Worm (Caenorhabditis elegans) whole organism, mixed stage, embryonic: ENCODE results near the gene C50F4.10.

Source experiments
- M03D4.4 ChIP-seq: sonication (generic microtip); optimal IDR thresholded peaks from 2 replicates; lab custom pipeline; 2017; ENCODE audit warnings: mild to moderate bottlenecking, missing genetic modification characterization, missing compliant biosample characterization
- bed-3 ChIP-seq: fragments of 200-800 bp; sonication (Bioruptor generic); optimal IDR thresholded peaks from 3 replicates; lab custom pipeline; 2018; ENCODE audit warnings: mild to moderate bottlenecking, missing genetic modification characterization, moderate library complexity, missing compliant biosample characterization
- blmp-1 ChIP-seq: fragments of 150-350 bp; optimal IDR thresholded peaks from 2 replicates; lab custom pipeline; 2014; ENCODE audit warnings: missing biosample characterization, missing genetic modification characterization
- ceh-39 ChIP-seq: fragments of 150-350 bp; optimal IDR thresholded peaks from 2 replicates; lab custom pipeline; 2014; ENCODE audit warnings: missing biosample characterization, missing genetic modification characterization
- ceh-43 ChIP-seq: fragments of 200-800 bp; sonication (Bioruptor generic); optimal IDR thresholded peaks from 2 replicates; lab custom pipeline; 2018; ENCODE audit warnings: mild to moderate bottlenecking, missing genetic modification characterization, moderate library complexity, missing compliant biosample characterization
- ceh-83 ChIP-seq: fragments of 200-800 bp; sonication (Bioruptor generic); optimal IDR thresholded peaks from 2 replicates; lab custom pipeline; 2018; ENCODE audit warnings: mild to moderate bottlenecking, missing genetic modification characterization, missing compliant biosample characterization
- ces-1 ChIP-seq: fragments of 150-350 bp; optimal IDR thresholded peaks from 2 replicates; lab custom pipeline; 2014; ENCODE audit warnings: missing biosample characterization, missing genetic modification reagents, missing genetic modification characterization
- cnd-1 ChIP-seq: fragments of 200-800 bp; sonication (Bioruptor generic); optimal IDR thresholded peaks from 2 replicates; lab custom pipeline; 2018; ENCODE audit warnings: mild to moderate bottlenecking, missing genetic modification characterization, missing compliant biosample characterization
- drap-1 ChIP-seq: fragments of 200-800 bp; sonication (Bioruptor generic); optimal IDR thresholded peaks from 3 replicates; lab custom pipeline; 2018; ENCODE audit warnings: mild to moderate bottlenecking, missing genetic modification characterization, missing compliant biosample characterization
- elt-1 ChIP-seq: sonication (generic microtip); optimal IDR thresholded peaks from 2 replicates; lab custom pipeline; 2017; ENCODE audit warnings: missing genetic modification characterization, mild to moderate bottlenecking, missing compliant biosample characterization, antibody characterized with exemption, moderate library complexity, borderline replicate concordance; ENCODE audit not compliant: insufficient read depth
- elt-3 ChIP-seq: fragments of 150-350 bp; optimal IDR thresholded peaks from 2 replicates; lab custom pipeline; 2014; ENCODE audit warnings: missing biosample characterization, missing genetic modification characterization
- flh-1 ChIP-seq: fragments of 200-800 bp; sonication (Bioruptor generic); optimal IDR thresholded peaks from 2 replicates; lab custom pipeline; 2018; ENCODE audit warnings: mild to moderate bottlenecking, missing genetic modification characterization, moderate library complexity, missing compliant biosample characterization
- ham-2 ChIP-seq: fragments of 200-800 bp; sonication (Bioruptor generic); optimal IDR thresholded peaks from 2 replicates; lab custom pipeline; 2018; ENCODE audit warnings: mild to moderate bottlenecking, missing genetic modification characterization, missing compliant biosample characterization
- hlh-1 ChIP-seq: fragments of 150-350 bp; optimal IDR thresholded peaks from 2 replicates; lab custom pipeline; 2014; ENCODE audit warnings: missing biosample characterization, missing genetic modification reagents, missing genetic modification characterization
- lin-13 ChIP-seq: fragments of 150-350 bp; optimal IDR thresholded peaks from 2 replicates; lab custom pipeline; 2014; ENCODE audit warnings: missing biosample characterization, missing genetic modification characterization
- lin-32 ChIP-seq: fragments of 200-800 bp; sonication (Bioruptor generic); optimal IDR thresholded peaks from 2 replicates; lab custom pipeline; 2018; ENCODE audit warnings: mild to moderate bottlenecking, missing genetic modification characterization, missing compliant biosample characterization
- lsy-2 ChIP-seq: fragments of 150-350 bp; optimal IDR thresholded peaks from 2 replicates; lab custom pipeline; 2014; ENCODE audit warnings: missing biosample characterization, missing genetic modification characterization
- mab-5 ChIP-seq: fragments of 150-350 bp; optimal IDR thresholded peaks from 2 replicates; lab custom pipeline; 2014; ENCODE audit warnings: missing biosample characterization, missing genetic modification characterization
- mep-1 ChIP-seq: fragments of 150-350 bp; optimal IDR thresholded peaks from 2 replicates; lab custom pipeline; 2017; ENCODE audit warnings: missing biosample characterization, missing genetic modification reagents, missing genetic modification characterization, inconsistent platforms
- mls-2 ChIP-seq: sonication (generic microtip); optimal IDR thresholded peaks from 2 replicates; lab custom pipeline; 2016; ENCODE audit warnings: mild to moderate bottlenecking, missing genetic modification characterization, moderate library complexity, missing compliant biosample characterization
- nhr-12 ChIP-seq: fragments of 150-350 bp; optimal IDR thresholded peaks from 2 replicates; lab custom pipeline; 2014; ENCODE audit warnings: missing biosample characterization, missing genetic modification characterization
- nhr-2 ChIP-seq: fragments of 150-350 bp; optimal IDR thresholded peaks from 2 replicates; lab custom pipeline; 2014; ENCODE audit warnings: missing biosample characterization, missing genetic modification characterization
- nhr-237 ChIP-seq: fragments of 150-350 bp; optimal IDR thresholded peaks from 2 replicates; lab custom pipeline; 2014; ENCODE audit warnings: missing biosample characterization, missing genetic modification characterization
- nhr-28 ChIP-seq: fragments of 150-350 bp; optimal IDR thresholded peaks from 2 replicates; lab custom pipeline; 2014; ENCODE audit warnings: missing biosample characterization, missing genetic modification characterization
- nhr-76 ChIP-seq: sonication (generic microtip); optimal IDR thresholded peaks from 2 replicates; lab custom pipeline; 2017; ENCODE audit warnings: missing biosample characterization, missing genetic modification characterization
- pha-4 ChIP-seq: fragments of 150-350 bp; optimal IDR thresholded peaks from 2 replicates; lab custom pipeline; 2018; ENCODE audit warnings: missing biosample characterization, missing genetic modification reagents, missing genetic modification characterization
- sem-2 ChIP-seq: fragments of 200-800 bp; sonication (Bioruptor generic); optimal IDR thresholded peaks from 2 replicates; lab custom pipeline; 2018; ENCODE audit warnings: mild to moderate bottlenecking, missing genetic modification characterization, missing compliant biosample characterization
- snpc-4 ChIP-seq: fragments of 150-350 bp; optimal IDR thresholded peaks from 2 replicates; lab custom pipeline; 2014; ENCODE audit warnings: missing biosample characterization, missing genetic modification characterization
- sptf-1 ChIP-seq: sonication (generic microtip); optimal IDR thresholded peaks from 2 replicates; lab custom pipeline; 2017; ENCODE audit warnings: mild to moderate bottlenecking, missing genetic modification characterization, moderate library complexity, missing compliant biosample characterization
- tbx-8 ChIP-seq: fragments of 200-800 bp; sonication (Bioruptor generic); optimal IDR thresholded peaks from 2 replicates; lab custom pipeline; 2018; ENCODE audit warnings: mild to moderate bottlenecking, missing genetic modification characterization, moderate library complexity, missing compliant biosample characterization
- unc-120 ChIP-seq: sonication (generic microtip); optimal IDR thresholded peaks from 2 replicates; lab custom pipeline; 2017; ENCODE audit warnings: missing genetic modification characterization, missing compliant biosample characterization; ENCODE audit not compliant: poor library complexity, severe bottlenecking
- unc-39 ChIP-seq: fragments of 150-350 bp; optimal IDR thresholded peaks from 2 replicates; lab custom pipeline; 2014; ENCODE audit warnings: missing biosample characterization, missing genetic modification characterization
- unc-62 ChIP-seq: fragments of 150-350 bp; optimal IDR thresholded peaks from 2 replicates; lab custom pipeline; 2014; ENCODE audit warnings: missing biosample characterization, missing genetic modification reagents, missing genetic modification characterization
- zip-8 ChIP-seq: fragments of 150-350 bp; optimal IDR thresholded peaks from 2 replicates; lab custom pipeline; 2014; ENCODE audit warnings: missing biosample characterization, missing genetic modification characterization
- ztf-11 ChIP-seq: fragments of 150-350 bp; optimal IDR thresholded peaks from 2 replicates; lab custom pipeline; 2014; ENCODE audit warnings: missing biosample characterization, missing genetic modification characterization

C50F4.10 gene

ce11 chrV:9546042-9546581, 14.7 kb upstream of the C50F4.10 start, which contains the start of gene C50F4.6:
Gene C50F4.6 (plus strand): TSS chrV:9546092.
- no peak for TF ChIP-seq mls-2
- TF ChIP-seq nhr-12 (tag; lab: Kevin White, UChicago): no peak
- no peak for TF ChIP-seq ham-2 (GFP tag; lab: Kevin White, UChicago)
- TF ChIP-seq nhr-237 (tag; lab: Kevin White, UChicago): no peak
- peak; percentile 27 for TF ChIP-seq lin-32 (GFP tag; lab: Kevin White, UChicago)
- TF ChIP-seq cnd-1 (tag; lab: Kevin White, UChicago): peak; percentile 14
- no peak for TF ChIP-seq ceh-43 (GFP tag; lab: Kevin White, UChicago)
- no peak for TF ChIP-seq mab-5 (tag; lab: Kevin White, UChicago)
- TF ChIP-seq elt-3: no peak
- TF ChIP-seq unc-39 (tag; lab: Kevin White, UChicago): no peak

ce11 chrV:9545238-9545709, 13.9 kb upstream of the C50F4.10 start, which contains the start of the genes his-35 and his-41:
Gene his-35 (minus strand): TSS chrV:9545288.
Gene his-41 (plus strand): TSS chrV:9545536.
- TF ChIP-seq lin-32 (GFP tag; lab: Kevin White, UChicago): no peak
- no peak for TF ChIP-seq M03D4.4
- no peak for TF ChIP-seq mab-5 (tag; lab: Kevin White, UChicago)
- peak; percentile 26 for TF ChIP-seq ces-1 (GFP tag; lab: Kevin White, UChicago)
- TF ChIP-seq pha-4 (tag; lab: Kevin White, UChicago): peak; percentile 32
- TF ChIP-seq mep-1 (tag; lab: Kevin White, UChicago): no peak
- no peak for TF ChIP-seq nhr-2
- TF ChIP-seq sem-2: no peak
- TF ChIP-seq lin-13: no peak
- TF ChIP-seq, all 35 proteins: peak for 2

ce11 chrV:9544176-9544632, 12.8 kb upstream of the C50F4.10 start, which contains the start of gene mdf-1:
Gene mdf-1 (minus strand): TSS chrV:9544226.
- TF ChIP-seq ztf-11: no peak
- no peak for TF ChIP-seq nhr-28 (tag; lab: Kevin White, UChicago)
- peak; percentile 71 for TF ChIP-seq lin-13
- peak; percentile 44 for TF ChIP-seq hlh-1
- peak; percentile 10 for TF ChIP-seq elt-1 (tag; lab: Kevin White, UChicago)
- TF ChIP-seq zip-8 (tag; lab: Kevin White, UChicago): no peak
- TF ChIP-seq sptf-1 (tag; lab: Kevin White, UChicago): peak; percentile 70
- TF ChIP-seq elt-3: no peak
- no peak for TF ChIP-seq ceh-83
- TF ChIP-seq unc-62 (GFP tag; lab: Kevin White, UChicago): peak; percentile 23
- TF ChIP-seq flh-1 (GFP tag; lab: Kevin White, UChicago): no peak
- TF ChIP-seq blmp-1 (tag; lab: Kevin White, UChicago): no peak
- no peak for TF ChIP-seq nhr-2
- TF ChIP-seq snpc-4 (tag; lab: Kevin White, UChicago): no peak
- no peak for TF ChIP-seq tbx-8 (GFP tag; lab: Kevin White, UChicago)
- TF ChIP-seq mep-1 (tag; lab: Kevin White, UChicago): peak; percentile 83
- TF ChIP-seq bed-3 (GFP tag; lab: Kevin White, UChicago): no peak
- TF ChIP-seq sem-2: no peak
- TF ChIP-seq ham-2 (GFP tag; lab: Kevin White, UChicago): no peak
- peak; percentile 61 for TF ChIP-seq lsy-2 (tag; lab: Kevin White, UChicago)
- peak; percentile 12 for TF ChIP-seq cnd-1 (tag; lab: Kevin White, UChicago)
- TF ChIP-seq unc-120 (tag; lab: Kevin White, UChicago): no peak
- peak; percentile 49 for TF ChIP-seq ces-1 (GFP tag; lab: Kevin White, UChicago)
- peak; percentile 71 for TF ChIP-seq nhr-237 (tag; lab: Kevin White, UChicago)
- no peak for TF ChIP-seq unc-39 (tag; lab: Kevin White, UChicago)
- peak; percentile 57 for TF ChIP-seq pha-4 (tag; lab: Kevin White, UChicago)
- no peak for TF ChIP-seq nhr-12 (tag; lab: Kevin White, UChicago)
- TF ChIP-seq ceh-39 (tag; lab: Kevin White, UChicago): peak; percentile 29
- no peak for TF ChIP-seq nhr-76 (tag; lab: Kevin White, UChicago)
- no peak for TF ChIP-seq lin-32 (GFP tag; lab: Kevin White, UChicago)
- TF ChIP-seq mls-2: peak; percentile 35
- TF ChIP-seq mab-5 (tag; lab: Kevin White, UChicago): no peak
- TF ChIP-seq ceh-43 (GFP tag; lab: Kevin White, UChicago): peak; percentile 16
- peak; percentile 54 for TF ChIP-seq M03D4.4
- TF ChIP-seq drap-1 (GFP tag; lab: Kevin White, UChicago): no peak
